Fruit fly (Drosophila melanogaster) whole organism, embryonic: Measurements from ENCODE around the gene hfw.

ENCODE experiments used
- CG10979 ChIP-seq: fragments of 200-800 bp; sonication (Bioruptor generic); optimal IDR thresholded peaks from 2 replicates; lab custom pipeline; 2018; ENCODE audit warnings: missing biosample characterization, mild to moderate bottlenecking, missing genetic modification characterization, moderate library complexity
- CG11504 ChIP-seq: fragments of 200-800 bp; sonication (Bioruptor generic); optimal IDR thresholded peaks from 3 replicates; lab custom pipeline; 2019; ENCODE audit warnings: missing biosample characterization, mild to moderate bottlenecking, missing genetic modification characterization, moderate library complexity
- CG12104 ChIP-seq: fragments of 200-800 bp; sonication (Bioruptor generic); optimal IDR thresholded peaks from 3 replicates; lab custom pipeline; 2016; ENCODE audit warnings: missing biosample characterization, missing genetic modification characterization
- CG1233 ChIP-seq: fragments of 200-800 bp; sonication (Bioruptor generic); optimal IDR thresholded peaks from 4 replicates; lab custom pipeline; 2018; ENCODE audit warnings: missing biosample characterization, mild to moderate bottlenecking, missing genetic modification characterization
- CG12391 ChIP-seq: fragments of 200-800 bp; sonication (Bioruptor generic); optimal IDR thresholded peaks from 3 replicates; lab custom pipeline; 2018; ENCODE audit warnings: missing biosample characterization, mild to moderate bottlenecking, missing genetic modification characterization, moderate library complexity
- CG16815 ChIP-seq: fragments of 200-800 bp; sonication (Bioruptor generic); optimal IDR thresholded peaks from 3 replicates; lab custom pipeline; 2017; ENCODE audit warnings: missing biosample characterization, mild to moderate bottlenecking, missing genetic modification characterization
- CG2889 ChIP-seq: fragments of 200-800 bp; sonication (Bioruptor generic); IDR thresholded peaks from 3 replicates; pipeline ENCODE4 v1.3.6; 2022; ENCODE audit warnings: missing biosample characterization, missing genetic modification characterization
- CG31224 ChIP-seq: fragments of 200-800 bp; sonication (Bioruptor generic); IDR thresholded peaks from 2 replicates; pipeline ENCODE4 v1.3.6; 2022; ENCODE audit warnings: missing biosample characterization, missing genetic modification characterization
- CG34422 ChIP-seq: fragments of 200-800 bp; sonication (Bioruptor generic); IDR thresholded peaks from 3 replicates; pipeline ENCODE4 v1.3.6; 2022; ENCODE audit warnings: missing biosample characterization, missing genetic modification characterization
- CG4360 ChIP-seq: fragments of 200-800 bp; sonication (Bioruptor generic); IDR thresholded peaks from 2 replicates; pipeline ENCODE4 v1.3.6; 2022; ENCODE audit warnings: missing biosample characterization, missing genetic modification characterization
- CG4404 ChIP-seq: fragments of 200-800 bp; sonication (Bioruptor generic); IDR thresholded peaks from 2 replicates; pipeline ENCODE4 v1.3.6; 2022; ENCODE audit warnings: missing biosample characterization, missing genetic modification characterization
- CG6689 ChIP-seq: fragments of 200-800 bp; sonication (Bioruptor generic); IDR thresholded peaks from 2 replicates; pipeline ENCODE4 v1.3.6; 2022; ENCODE audit warnings: missing biosample characterization, missing genetic modification characterization
- CG7745 ChIP-seq: fragments of 200-800 bp; sonication (Bioruptor generic); optimal IDR thresholded peaks from 2 replicates; lab custom pipeline; 2018; ENCODE audit warnings: missing biosample characterization, mild to moderate bottlenecking, missing genetic modification characterization, moderate library complexity
- CG8089 ChIP-seq: fragments of 200-800 bp; sonication (Bioruptor generic); optimal IDR thresholded peaks from 3 replicates; lab custom pipeline; 2016; ENCODE audit warnings: missing biosample characterization, missing genetic modification characterization
- CG8359 ChIP-seq: fragments of 200-800 bp; sonication (Bioruptor generic); optimal IDR thresholded peaks from 2 replicates; lab custom pipeline; 2017; ENCODE audit warnings: missing biosample characterization, mild to moderate bottlenecking, missing genetic modification characterization, borderline replicate concordance
- CG9727 ChIP-seq: fragments of 200-800 bp; sonication (Bioruptor generic); optimal IDR thresholded peaks from 3 replicates; lab custom pipeline; 2017; ENCODE audit warnings: missing biosample characterization, mild to moderate bottlenecking, missing genetic modification characterization
- CrebB ChIP-seq: fragments of 200-800 bp; sonication (Bioruptor generic); optimal IDR thresholded peaks from 3 replicates; lab custom pipeline; 2018; ENCODE audit warnings: missing biosample characterization, mild to moderate bottlenecking, missing genetic modification characterization
- Deaf1 ChIP-seq: fragments of 200-800 bp; optimal IDR thresholded peaks from 3 replicates; lab custom pipeline; 2019; ENCODE audit warnings: missing biosample characterization, mild to moderate bottlenecking, missing genetic modification characterization, moderate library complexity
- Dip3 ChIP-seq: fragments of 200-800 bp; sonication (Bioruptor generic); optimal IDR thresholded peaks from 3 replicates; lab custom pipeline; 2016; ENCODE audit warnings: missing biosample characterization, missing genetic modification characterization
- Drgx ChIP-seq: fragments of 200-800 bp; sonication (Bioruptor generic); IDR thresholded peaks from 2 replicates; pipeline ENCODE4 v1.3.6; 2022; ENCODE audit warnings: missing biosample characterization, missing genetic modification characterization
- Ets65A ChIP-seq: fragments of 200-800 bp; sonication (Bioruptor generic); peaks from one replicate; lab custom pipeline; 2016; ENCODE audit warnings: missing biosample characterization, missing genetic modification characterization
- GATAe ChIP-seq: fragments of 200-800 bp; sonication (Bioruptor generic); conservative IDR thresholded peaks from 2 replicates; pipeline ENCODE4 v1.3.6; 2022; ENCODE audit warnings: missing biosample characterization, missing genetic modification characterization
- Gsc ChIP-seq: fragments of 200-800 bp; sonication (Bioruptor generic); IDR thresholded peaks from 2 replicates; pipeline ENCODE4 v1.3.6; 2022; ENCODE audit warnings: missing biosample characterization, missing genetic modification characterization
- H15 ChIP-seq: fragments of 200-800 bp; sonication (Bioruptor generic); IDR thresholded peaks from 3 replicates; pipeline ENCODE4 v1.3.6; 2022; ENCODE audit warnings: missing biosample characterization, missing genetic modification characterization
- NfI ChIP-seq: fragments of 200-800 bp; sonication (Bioruptor generic); optimal IDR thresholded peaks from 3 replicates; lab custom pipeline; 2018; ENCODE audit warnings: missing biosample characterization, mild to moderate bottlenecking, missing genetic modification characterization, moderate library complexity
- Oli ChIP-seq: fragments of 200-800 bp; sonication (Bioruptor generic); optimal IDR thresholded peaks from 2 replicates; lab custom pipeline; 2018; ENCODE audit warnings: missing biosample characterization, mild to moderate bottlenecking, missing genetic modification characterization, moderate library complexity
- Ravus ChIP-seq: fragments of 200-800 bp; sonication (Bioruptor generic); IDR thresholded peaks from 2 replicates; pipeline ENCODE4 v1.3.6; 2022; ENCODE audit warnings: missing biosample characterization, missing genetic modification characterization
- Sin3A ChIP-seq: fragments of >200 bp; optimal IDR thresholded peaks from 2 replicates; lab custom pipeline; 2018
- Six4 ChIP-seq: fragments of 200-800 bp; sonication (Bioruptor generic); optimal IDR thresholded peaks from 2 replicates; lab custom pipeline; 2016; ENCODE audit warnings: missing biosample characterization, missing genetic modification characterization
- Sry-β ChIP-seq: fragments of 200-800 bp; sonication (Bioruptor generic); optimal IDR thresholded peaks from 2 replicates; lab custom pipeline; 2018; ENCODE audit warnings: missing biosample characterization, mild to moderate bottlenecking, missing genetic modification characterization, moderate library complexity
- Trl ChIP-seq, 3 experiments: fragments of >200 bp in 2 of 3; fragments of 200-800 bp in 1 of 3; sonication (Bioruptor generic) in 1 of 3; optimal IDR thresholded peaks; 2 replicates in 1 of 3; 3 replicates in 2 of 3; lab custom pipeline; 2016 to 2017; ENCODE audit warnings: missing biosample characterization in 1 of 3, missing genetic modification characterization in 1 of 3
- Vsx1 ChIP-seq: fragments of 200-800 bp; sonication (Bioruptor generic); optimal IDR thresholded peaks from 2 replicates; lab custom pipeline; 2017; ENCODE audit warnings: missing biosample characterization, mild to moderate bottlenecking, missing genetic modification characterization, missing genetic modification reagents
- bcd ChIP-seq: fragments of 200-800 bp; sonication (Bioruptor generic); optimal IDR thresholded peaks from 2 replicates; lab custom pipeline; 2017; ENCODE audit warnings: missing biosample characterization, mild to moderate bottlenecking, missing genetic modification characterization
- btn ChIP-seq: fragments of 200-800 bp; sonication (Bioruptor generic); optimal IDR thresholded peaks from 2 replicates; lab custom pipeline; 2016; ENCODE audit warnings: missing biosample characterization, missing genetic modification characterization
- cas ChIP-seq: fragments of 200-800 bp; sonication (Bioruptor generic); IDR thresholded peaks from 2 replicates; pipeline ENCODE4 v1.3.6; 2022; ENCODE audit warnings: missing biosample characterization, missing genetic modification characterization
- caup ChIP-seq: fragments of 200-800 bp; sonication (Bioruptor generic); optimal IDR thresholded peaks from 3 replicates; lab custom pipeline; 2017; ENCODE audit warnings: missing biosample characterization, mild to moderate bottlenecking, missing genetic modification characterization, moderate library complexity; ENCODE audit not compliant: severe bottlenecking
- da ChIP-seq: fragments of 200-800 bp; sonication (Bioruptor generic); optimal IDR thresholded peaks from 2 replicates; lab custom pipeline; 2016; ENCODE audit warnings: missing biosample characterization, missing genetic modification characterization
- danr ChIP-seq: fragments of 200-800 bp; sonication (Bioruptor generic); IDR thresholded peaks from 2 replicates; pipeline ENCODE4 v1.3.6; 2022; ENCODE audit warnings: missing biosample characterization, missing genetic modification characterization
- dysf ChIP-seq: fragments of 200-800 bp; sonication (Bioruptor generic); IDR thresholded peaks from 3 replicates; pipeline ENCODE4 v1.3.6; 2022; ENCODE audit warnings: missing biosample characterization, missing genetic modification characterization
- exex ChIP-seq: fragments of 200-800 bp; sonication (Bioruptor generic); optimal IDR thresholded peaks from 4 replicates; lab custom pipeline; 2018; ENCODE audit warnings: missing biosample characterization, mild to moderate bottlenecking, missing genetic modification characterization, moderate library complexity
- gem ChIP-seq: fragments of 200-800 bp; sonication (Bioruptor generic); optimal IDR thresholded peaks from 2 replicates; lab custom pipeline; 2019; ENCODE audit warnings: missing biosample characterization, mild to moderate bottlenecking, missing genetic modification characterization, moderate library complexity
- nau ChIP-seq: fragments of 200-800 bp; sonication (Bioruptor generic); optimal IDR thresholded peaks from 3 replicates; lab custom pipeline; 2017; ENCODE audit warnings: missing biosample characterization, mild to moderate bottlenecking, missing genetic modification characterization, missing genetic modification reagents
- nmo ChIP-seq: fragments of 200-800 bp; sonication (Bioruptor generic); optimal IDR thresholded peaks from 2 replicates; lab custom pipeline; 2018; ENCODE audit warnings: missing biosample characterization, mild to moderate bottlenecking, missing genetic modification characterization, moderate library complexity
- oc ChIP-seq: fragments of 200-800 bp; sonication (Bioruptor generic); optimal IDR thresholded peaks from 2 replicates; lab custom pipeline; 2018; ENCODE audit warnings: missing biosample characterization, mild to moderate bottlenecking, missing genetic modification characterization, moderate library complexity
- p53 ChIP-seq: fragments of 200-800 bp; sonication (Bioruptor generic); optimal IDR thresholded peaks from 2 replicates; lab custom pipeline; 2016; ENCODE audit warnings: missing biosample characterization, missing genetic modification characterization
- peb ChIP-seq: fragments of 200-800 bp; sonication (Bioruptor generic); IDR thresholded peaks from 2 replicates; pipeline ENCODE4 v1.3.6; 2022; ENCODE audit warnings: missing biosample characterization, missing genetic modification characterization
- pfk ChIP-seq: fragments of 200-800 bp; sonication (Bioruptor generic); optimal IDR thresholded peaks from 2 replicates; lab custom pipeline; 2018; ENCODE audit warnings: missing biosample characterization, mild to moderate bottlenecking, missing genetic modification characterization, moderate library complexity
- ranshi ChIP-seq: fragments of 200-800 bp; sonication (Bioruptor generic); IDR thresholded peaks from 2 replicates; pipeline ENCODE4 v1.3.6; 2022; ENCODE audit warnings: missing biosample characterization, missing genetic modification characterization
- rib ChIP-seq: fragments of 200-800 bp; sonication (Bioruptor generic); IDR thresholded peaks from 2 replicates; pipeline ENCODE4 v1.3.6; 2022; ENCODE audit warnings: missing biosample characterization, missing genetic modification characterization
- ttk ChIP-seq: fragments of 200-800 bp; sonication (Bioruptor generic); IDR thresholded peaks from 2 replicates; pipeline ENCODE4 v2.1.2; 2022; ENCODE audit warnings: missing biosample characterization, missing genetic modification characterization
- tx ChIP-seq: fragments of 200-800 bp; sonication (Bioruptor generic); optimal IDR thresholded peaks from 2 replicates; lab custom pipeline; 2016; ENCODE audit warnings: missing biosample characterization, missing genetic modification characterization

Gene hfw

dm6 chrX:1669214-1669613 is at the start of gene hfw, which contains the start of gene CG3740 (continued):
- peak; percentile 86 for TF ChIP-seq Ets65A (GFP tag; lab: Kevin White, UChicago)
- peak; percentile 53; the same call in 1 of the 2 replicates for TF ChIP-seq danr (GFP tag; lab: Robert Waterston, UW)
- TF ChIP-seq CG34422 (GFP tag; lab: Robert Waterston, UW): peak; percentile 75; the same call in 2 of the 3 replicates
- TF ChIP-seq Sin3A (lab: Kevin White, UChicago): peak; percentile 63
- TF ChIP-seq p53 (GFP tag; lab: Kevin White, UChicago): peak; percentile 40
- TF ChIP-seq CG6689: peak; percentile 78
- peak; percentile 47 for TF ChIP-seq CG16815 (GFP tag; lab: Kevin White, UChicago)
- TF ChIP-seq pfk (GFP tag; lab: Kevin White, UChicago): no peak
- peak; percentile 87 for TF ChIP-seq Sry-β (GFP tag; lab: Kevin White, UChicago)
- TF ChIP-seq CG8089 (GFP tag; lab: Kevin White, UChicago): peak; percentile 6
- TF ChIP-seq rib (GFP tag; lab: Robert Waterston, UW): no peak
- peak; percentile 53; the same call in 2 of the 3 replicates for TF ChIP-seq CG2889 (GFP tag; lab: Robert Waterston, UW)
- TF ChIP-seq Ravus (GFP tag; lab: Robert Waterston, UW): peak; percentile 12; the same call in 1 of the 2 replicates
- peak; percentile 71 for TF ChIP-seq ttk (GFP tag; lab: Robert Waterston, UW)
- TF ChIP-seq CG9727 (GFP tag; lab: Kevin White, UChicago): peak; percentile 54
- TF ChIP-seq exex (tag; lab: Kevin White, UChicago): no peak
- TF ChIP-seq GATAe: peak; percentile 43; the same call in 1 of the 2 replicates
- TF ChIP-seq CG4404 (GFP tag; lab: Robert Waterston, UW): peak; percentile 64
- peak; percentile 36 for TF ChIP-seq oc (tag; lab: Kevin White, UChicago)
- peak; percentile 59 for TF ChIP-seq Drgx (GFP tag; lab: Robert Waterston, UW)
- no peak for TF ChIP-seq Trl (optimal IDR thresholded peaks at IDR 0.05; lab: Kevin White, UChicago)
- TF ChIP-seq Trl (GFP tag; optimal IDR thresholded peaks at IDR 0.05; lab: Kevin White, UChicago): no peak
- TF ChIP-seq CG12391 (tag; lab: Kevin White, UChicago): peak; percentile 82
- TF ChIP-seq Gsc (GFP tag; lab: Robert Waterston, UW): no peak
- TF ChIP-seq da (GFP tag; lab: Kevin White, UChicago): no peak
- TF ChIP-seq nau (GFP tag; lab: Kevin White, UChicago): no peak
- peak; percentile 76 for TF ChIP-seq dysf (GFP tag; lab: Robert Waterston, UW)
- TF ChIP-seq CG10979 (tag; lab: Kevin White, UChicago): peak; percentile 55
- no peak for TF ChIP-seq Vsx1
- TF ChIP-seq Oli: peak; percentile 60
- peak; percentile 26 for TF ChIP-seq CG12104
- peak; percentile 60 for TF ChIP-seq CG31224 (GFP tag; lab: Robert Waterston, UW)
- peak; percentile 88 for TF ChIP-seq gem (tag; lab: Kevin White, UChicago)
- 0 out of 2 replicates have a peak, but pooled peaks have one; percentile 21 for TF ChIP-seq peb (GFP tag; lab: Robert Waterston, UW)
- TF ChIP-seq NfI (GFP tag; lab: Kevin White, UChicago): peak; percentile 68
- TF ChIP-seq bcd (GFP tag; lab: Kevin White, UChicago): peak; percentile 76
- TF ChIP-seq CG8359 (GFP tag; lab: Kevin White, UChicago): no peak
- TF ChIP-seq CG7745 (tag; lab: Kevin White, UChicago): no peak
- TF ChIP-seq CG1233 (GFP tag; lab: Kevin White, UChicago): peak; percentile 46
- no peak for TF ChIP-seq cas (GFP tag; lab: Robert Waterston, UW)
- TF ChIP-seq CrebB (tag; lab: Kevin White, UChicago): no peak
- TF ChIP-seq btn (GFP tag; lab: Kevin White, UChicago): no peak
- no peak for TF ChIP-seq tx
- TF ChIP-seq caup (GFP tag; lab: Kevin White, UChicago): peak; percentile 50
- no peak for TF ChIP-seq CG11504 (tag; lab: Kevin White, UChicago)
- peak; percentile 2 for TF ChIP-seq Dip3 (GFP tag; lab: Kevin White, UChicago)
- TF ChIP-seq ranshi (GFP tag; lab: Robert Waterston, UW): peak; percentile 63; the same call in 1 of the 2 replicates
- TF ChIP-seq CG4360 (GFP tag; lab: Robert Waterston, UW): no peak
- TF ChIP-seq Six4 (GFP tag; lab: Kevin White, UChicago): peak; percentile 16
- peak; percentile 28 for TF ChIP-seq Deaf1
- peak; percentile 85 for TF ChIP-seq nmo (GFP tag; lab: Kevin White, UChicago)
- peak; percentile 57; the same call in 1 of the 3 replicates for TF ChIP-seq H15 (GFP tag; lab: Robert Waterston, UW)
